Worm (Caenorhabditis elegans): Measurements from ENCODE around the gene npr-5.

The npr-5 gene

DNA sequence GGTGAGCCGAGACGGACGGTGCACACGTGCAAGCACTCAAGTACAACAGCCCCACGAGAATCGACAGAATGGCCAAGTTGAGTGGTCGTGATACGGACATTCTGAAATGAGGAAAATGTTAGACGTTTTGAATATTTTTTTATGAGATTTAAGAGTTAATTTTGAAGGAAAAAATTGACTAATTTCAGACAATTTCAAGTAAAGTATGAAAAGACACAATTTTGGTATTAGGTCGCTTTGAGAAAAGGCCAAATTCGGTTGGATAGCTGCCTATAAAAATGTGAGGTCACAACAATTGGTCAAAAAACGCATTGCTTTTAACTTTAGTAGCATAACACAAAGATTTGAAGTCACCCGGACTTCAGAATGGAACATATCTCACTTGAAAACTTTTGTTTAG is 8.7 kb downstream of the npr-5 start, which contains the start of gene nlp-70:
Gene nlp-70 (minus strand): TSS at position 101 of the 400 bp plus-strand sequence.
- no peak for TF ChIP-seq nhr-10 (tag; optimal IDR thresholded peaks at IDR 0.05)
- no peak for TF ChIP-seq ztf-1 (GFP tag; conservative IDR thresholded peaks at IDR 0.05)
- no peak for TF ChIP-seq ZK546.5 (tag; optimal IDR thresholded peaks at IDR 0.05)
- no peak for TF ChIP-seq aly-2 (tag; optimal IDR thresholded peaks at IDR 0.05)
- TF ChIP-seq F13H6.1 (tag; optimal IDR thresholded peaks at IDR 0.05): no peak

DNA sequence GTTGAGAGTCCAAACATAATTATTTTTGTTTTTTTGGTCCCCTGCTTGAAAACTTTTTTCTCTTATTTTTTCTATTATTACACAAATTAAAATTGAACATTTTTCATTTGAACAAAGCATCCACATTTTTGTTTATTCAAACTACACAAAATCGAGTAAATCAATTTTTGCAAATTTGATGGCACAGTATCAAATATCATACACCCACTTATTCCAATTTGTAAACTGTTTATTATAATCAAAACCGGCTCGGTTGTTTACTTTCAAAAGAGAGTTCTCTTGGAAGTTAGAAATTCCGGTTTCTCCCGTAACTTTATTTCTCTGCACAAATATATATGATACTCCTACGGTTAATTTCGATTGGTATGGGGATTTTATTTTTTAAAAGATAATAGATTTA is 13.5 kb downstream of the npr-5 start, which contains the start of gene lgc-26:
Gene lgc-26 (plus strand): TSS at position 301 of the 400 bp plus-strand sequence.
- TF ChIP-seq crh-2 (tag; optimal IDR thresholded peaks at IDR 0.05) (no peak), mdl-1 (tag; optimal IDR thresholded peaks at IDR 0.05) (no peak)

ce11 chrV:265062-265963 is 16.2 kb downstream of the npr-5 start:
- TF ChIP-seq R02D3.7 (tag; optimal IDR thresholded peaks at IDR 0.05) (peak; percentile 51), mdl-1 (tag; optimal IDR thresholded peaks at IDR 0.05) (peak in 1 of 2 experiments; percentile 52)

- TF ChIP-seq sem-4 (tag; optimal IDR thresholded peaks at IDR 0.05) (no peak), gmeb-1 (tag; optimal IDR thresholded peaks at IDR 0.05) (peak; percentile 36)
Observed at ce11 chrV:260334-260733, 21.2 kb downstream of the npr-5 start.

DNA sequence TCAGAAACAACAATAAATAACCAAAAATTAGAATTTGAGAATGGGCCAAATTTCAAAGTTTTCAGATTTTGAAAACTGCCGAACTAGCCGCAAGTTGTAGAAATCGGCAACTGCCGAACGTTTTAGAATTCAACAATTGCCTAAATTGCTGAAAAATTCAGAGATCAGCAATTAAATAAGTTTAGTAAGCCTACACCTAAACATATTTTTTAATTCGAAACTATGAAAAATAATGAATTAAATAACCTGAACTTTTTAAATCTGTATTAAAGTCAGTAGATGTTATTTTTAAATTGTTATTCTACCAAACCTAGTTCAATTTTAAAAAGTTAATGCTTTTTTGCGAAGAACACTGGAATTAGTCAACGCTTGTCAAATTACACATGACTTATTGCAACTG is 22.8 kb downstream of the npr-5 start, which contains the start of gene nhr-204:
Gene nhr-204 (minus strand): TSS at position 101 of the 400 bp plus-strand sequence.
- TF ChIP-seq lin-13 (GFP tag; optimal IDR thresholded peaks at IDR 0.05) (no peak), ztf-4 (tag; optimal IDR thresholded peaks at IDR 0.05) (no peak), nhr-77 (tag; optimal IDR thresholded peaks at IDR 0.05) (no peak), R02D3.7 (tag; optimal IDR thresholded peaks at IDR 0.05) (no peak), lin-11 (tag; optimal IDR thresholded peaks at IDR 0.05) (no peak)

- TF ChIP-seq ZK546.5 (tag; optimal IDR thresholded peaks at IDR 0.05) (no peak), aly-2 (tag; optimal IDR thresholded peaks at IDR 0.05) (no peak)
Observed at ce11 chrV:254591-254990, 26.9 kb downstream of the npr-5 start, which contains the start of gene str-121. TSS of gene str-121 (minus strand) at chrV:254691.

- TF ChIP-seq ztf-1 (GFP tag; conservative IDR thresholded peaks at IDR 0.05) (no peak), unc-55 (GFP tag; optimal IDR thresholded peaks at IDR 0.05) (no peak), nhr-21 (tag; optimal IDR thresholded peaks at IDR 0.05) (no peak), lsy-2 (tag; optimal IDR thresholded peaks at IDR 0.05) (no peak), alr-1 (tag; optimal IDR thresholded peaks at IDR 0.05) (no peak), sma-3 (GFP tag; optimal IDR thresholded peaks at IDR 0.05) (no peak), dmd-4 (tag; optimal IDR thresholded peaks at IDR 0.05) (no peak), ztf-11 (tag; optimal IDR thresholded peaks at IDR 0.05) (no peak), C34F6.9 (tag; optimal IDR thresholded peaks at IDR 0.05) (no peak), Y55F3AM.14 (GFP tag; optimal IDR thresholded peaks at IDR 0.05) (no peak), nhr-77 (tag; optimal IDR thresholded peaks at IDR 0.05) (no peak), ZK546.5 (tag; optimal IDR thresholded peaks at IDR 0.05) (no peak), unc-39 (tag; optimal IDR thresholded peaks at IDR 0.05) (no peak), mbf-1 (tag; optimal IDR thresholded peaks at IDR 0.05) (no peak), nhr-23 (tag; optimal IDR thresholded peaks at IDR 0.05) (no peak), mdl-1 (tag; optimal IDR thresholded peaks at IDR 0.05) (no peak), ceh-82 (tag; optimal IDR thresholded peaks at IDR 0.05) (no peak), nhr-25 (tag; optimal IDR thresholded peaks at IDR 0.05) (no peak), fos-1 (tag; optimal IDR thresholded peaks at IDR 0.05) (no peak), crh-2 (tag; optimal IDR thresholded peaks at IDR 0.05) (no peak)
Observed at ce11 chrV:251652-252051, 29.9 kb downstream of the npr-5 start, which contains the start of gene oac-39. TSS of gene oac-39 (minus strand) at chrV:251752.
